Worm (Caenorhabditis elegans) whole organism, L1 larva: ENCODE measurements around the gene K09F6.13.

Experiments
- aly-2 ChIP-seq: fragments of 150-350 bp; optimal IDR thresholded peaks from 2 replicates; lab custom pipeline; 2014; ENCODE audit warnings: missing biosample characterization, missing genetic modification characterization
- jun-1 ChIP-seq: fragments of 150-350 bp; optimal IDR thresholded peaks from 2 replicates; lab custom pipeline; 2014; ENCODE audit warnings: missing biosample characterization, missing genetic modification reagents, missing genetic modification characterization
- swsn-7 ChIP-seq: sonication (generic microtip); optimal IDR thresholded peaks from 2 replicates; lab custom pipeline; 2016; ENCODE audit warnings: missing genetic modification characterization, missing compliant biosample characterization

DNA sequence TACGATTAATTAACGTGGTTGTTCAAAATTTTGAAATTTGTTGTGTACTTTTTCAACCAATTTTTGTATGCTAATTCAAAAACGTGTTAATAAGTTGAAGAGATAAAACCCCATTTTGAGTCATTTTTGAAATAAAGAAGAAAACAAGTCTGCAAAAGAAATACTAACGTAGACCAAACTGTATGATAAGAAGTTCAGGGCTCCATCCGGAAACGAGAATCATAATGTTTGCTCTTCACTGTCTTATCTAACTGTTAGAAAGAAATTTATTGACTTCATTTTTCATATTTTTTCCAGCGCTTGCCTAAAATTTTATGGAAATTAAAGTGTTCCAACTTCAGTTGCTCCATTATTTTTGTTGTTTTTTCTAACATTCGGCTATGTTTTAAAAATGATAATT lies 16.6 kb downstream of the K09F6.13 start:
- TF ChIP-seq swsn-7 (tag; lab: Kevin White, UChicago): no peak
- TF ChIP-seq aly-2: no peak
- no peak for TF ChIP-seq jun-1 (tag; lab: Kevin White, UChicago)
